Worm (Caenorhabditis elegans): ENCODE data around the gene D1086.10.

DNA sequence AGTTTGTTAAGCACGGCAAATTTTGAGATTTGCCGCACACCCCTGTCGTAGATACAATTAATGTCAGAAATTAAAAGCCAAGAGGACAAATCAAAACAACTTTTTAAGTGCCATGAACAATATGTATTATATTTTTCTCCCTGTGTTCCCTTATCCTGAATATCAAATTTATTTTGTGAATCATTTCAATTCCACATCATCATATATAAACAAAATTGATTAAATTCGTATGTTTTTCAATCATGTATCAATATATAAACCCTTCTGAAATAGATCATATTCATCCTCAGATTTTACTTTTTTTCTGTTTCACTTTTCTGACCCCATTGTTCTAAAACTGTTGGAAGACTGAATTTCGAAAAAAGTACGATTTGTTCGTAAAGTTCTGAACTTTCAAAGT is 8.4 kb upstream of the D1086.10 start, which contains the start of gene D1086.11:
- TF ChIP-seq unc-39 (tag; optimal IDR thresholded peaks at IDR 0.05) (no peak), nhr-76 (tag; optimal IDR thresholded peaks at IDR 0.05) (no peak), elt-1 (tag; optimal IDR thresholded peaks at IDR 0.05) (no peak), ceh-82 (tag; optimal IDR thresholded peaks at IDR 0.05) (no peak), snpc-4 (tag; optimal IDR thresholded peaks at IDR 0.05) (no peak), pha-4 (tag; optimal IDR thresholded peaks at IDR 0.05) (no peak), mdl-1 (tag; optimal IDR thresholded peaks at IDR 0.05) (no peak), lin-39 (tag; optimal IDR thresholded peaks at IDR 0.05) (no peak), jun-1 (tag; optimal IDR thresholded peaks at IDR 0.05) (no peak), nhr-237 (tag; optimal IDR thresholded peaks at IDR 0.05) (no peak), nhr-28 (tag; optimal IDR thresholded peaks at IDR 0.05) (no peak), ztf-4 (tag; optimal IDR thresholded peaks at IDR 0.05) (no peak)
